Fruit fly (Drosophila melanogaster) whole organism, adult: Measurements from ENCODE around the gene Ir67b.

Experiments
- CG11617 ChIP-seq: fragments of 200-800 bp; sonication (Bioruptor generic); optimal IDR thresholded peaks from 2 replicates; lab custom pipeline; 2017; ENCODE audit warnings: mild to moderate bottlenecking, missing biosample characterization, missing genetic modification reagents, missing genetic modification characterization
- CG12768 ChIP-seq: fragments of 200-800 bp; sonication (Bioruptor generic); optimal IDR thresholded peaks from 2 replicates; lab custom pipeline; 2017; ENCODE audit warnings: missing biosample characterization, missing genetic modification characterization, mild to moderate bottlenecking, moderate library complexity, missing genetic modification reagents
- CG14711 ChIP-seq: fragments of 200-800 bp; sonication (Bioruptor generic); optimal IDR thresholded peaks from 2 replicates; lab custom pipeline; 2018; ENCODE audit warnings: missing biosample characterization, mild to moderate bottlenecking, missing genetic modification characterization, moderate library complexity
- CG1620 ChIP-seq: fragments of 200-800 bp; sonication (Bioruptor generic); optimal IDR thresholded peaks from 2 replicates; lab custom pipeline; 2016; ENCODE audit warnings: missing biosample characterization, missing genetic modification characterization
- CG33017 ChIP-seq: fragments of 200-800 bp; sonication (Bioruptor generic); optimal IDR thresholded peaks from 2 replicates; lab custom pipeline; 2018; ENCODE audit warnings: missing biosample characterization, mild to moderate bottlenecking, missing genetic modification characterization, moderate library complexity
- CG5204 ChIP-seq: fragments of 200-800 bp; sonication (Bioruptor generic); optimal IDR thresholded peaks from 2 replicates; lab custom pipeline; 2016; ENCODE audit warnings: missing biosample characterization, missing genetic modification characterization
- CG7045 ChIP-seq: fragments of 200-800 bp; sonication (Bioruptor generic); optimal IDR thresholded peaks from 2 replicates; lab custom pipeline; 2017; ENCODE audit warnings: missing biosample characterization, mild to moderate bottlenecking, missing genetic modification characterization
- CG7101 ChIP-seq: fragments of 200-800 bp; sonication (Bioruptor generic); optimal IDR thresholded peaks from 2 replicates; lab custom pipeline; 2018; ENCODE audit warnings: missing biosample characterization, mild to moderate bottlenecking, missing genetic modification characterization, moderate library complexity
- Clk ChIP-seq: fragments of 200-800 bp; sonication (Bioruptor generic); optimal IDR thresholded peaks from 2 replicates; lab custom pipeline; 2017; ENCODE audit warnings: missing biosample characterization, missing genetic modification characterization
- Crg-1 ChIP-seq: fragments of 200-800 bp; sonication (Bioruptor generic); optimal IDR thresholded peaks from 2 replicates; lab custom pipeline; 2016; ENCODE audit warnings: missing biosample characterization, missing genetic modification characterization
- Hr96 ChIP-seq: fragments of 200-800 bp; sonication (Bioruptor generic); optimal IDR thresholded peaks from 2 replicates; lab custom pipeline; 2016; ENCODE audit warnings: missing biosample characterization, missing genetic modification characterization
- Mnt ChIP-seq: fragments of 200-800 bp; sonication (Bioruptor generic); optimal IDR thresholded peaks from 2 replicates; lab custom pipeline; 2016; ENCODE audit warnings: missing biosample characterization, mild to moderate bottlenecking, missing genetic modification characterization
- bab1 ChIP-seq: fragments of 200-800 bp; sonication (Bioruptor generic); optimal IDR thresholded peaks from 3 replicates; lab custom pipeline; 2019; ENCODE audit warnings: missing biosample characterization, mild to moderate bottlenecking, missing genetic modification characterization, moderate library complexity
- cic ChIP-seq: fragments of 200-800 bp; sonication (Bioruptor generic); optimal IDR thresholded peaks from 2 replicates; lab custom pipeline; 2017; ENCODE audit warnings: missing biosample characterization, mild to moderate bottlenecking, missing genetic modification characterization, moderate library complexity
- cnc ChIP-seq, 2 experiments: fragments of >200 bp; optimal IDR thresholded peaks; 2 replicates each; lab custom pipeline; 2017
- kay ChIP-seq: fragments of 200-800 bp; sonication (Bioruptor generic); peaks from one replicate; lab custom pipeline; 2016; ENCODE audit warnings: missing biosample characterization, missing genetic modification characterization, borderline replicate concordance
- ovo ChIP-seq: fragments of 200-800 bp; sonication (Bioruptor generic); optimal IDR thresholded peaks from 2 replicates; lab custom pipeline; 2016; ENCODE audit warnings: missing biosample characterization, missing genetic modification characterization
- pad ChIP-seq: fragments of 200-800 bp; sonication (Bioruptor generic); optimal IDR thresholded peaks from 3 replicates; lab custom pipeline; 2017; ENCODE audit warnings: missing biosample characterization, missing genetic modification characterization, mild to moderate bottlenecking, moderate library complexity, missing genetic modification reagents
- tj ChIP-seq: fragments of 200-800 bp; sonication (Bioruptor generic); optimal IDR thresholded peaks from 3 replicates; lab custom pipeline; 2017; ENCODE audit warnings: missing biosample characterization, mild to moderate bottlenecking, missing genetic modification characterization, moderate library complexity
- toe ChIP-seq: fragments of 200-800 bp; sonication (Bioruptor generic); optimal IDR thresholded peaks from 2 replicates; lab custom pipeline; 2016; ENCODE audit warnings: missing biosample characterization, missing genetic modification characterization

Ir67b gene

DNA sequence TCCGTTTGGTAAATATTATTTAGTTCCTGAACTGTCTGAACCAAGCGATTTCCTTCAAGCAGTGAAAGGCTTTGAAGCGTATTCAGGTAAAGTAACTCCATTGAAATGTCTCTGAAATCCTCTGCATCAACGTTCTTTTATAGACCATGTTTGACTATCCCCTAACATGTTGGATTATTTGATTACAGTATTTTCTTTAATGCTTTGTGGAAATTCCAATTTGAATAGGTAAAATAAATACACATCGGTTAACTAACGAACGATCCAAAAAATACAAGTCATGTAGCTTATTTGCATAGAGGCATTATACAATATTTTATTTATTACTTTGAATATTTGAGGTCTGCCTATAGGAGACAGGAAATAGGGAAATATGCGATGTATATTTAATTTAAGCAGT, at the start of gene Ir67b:
TSS of gene Ir67b (minus strand) at position 101 of the 400 bp plus-strand sequence.
- no peak for TF ChIP-seq CG1620 (GFP tag; lab: Kevin White, UChicago)
- TF ChIP-seq tj = no peak
- no peak for TF ChIP-seq Mnt (GFP tag; lab: Kevin White, UChicago)
- no peak for TF ChIP-seq CG7101 (tag; lab: Kevin White, UChicago)
- no peak for TF ChIP-seq Hr96
- TF ChIP-seq CG14711 = no peak
- no peak for TF ChIP-seq Clk (GFP tag; lab: Kevin White, UChicago)
- no peak for TF ChIP-seq ovo (GFP tag; lab: Kevin White, UChicago)
- TF ChIP-seq CG7045 (GFP tag; lab: Kevin White, UChicago) = no peak
- no peak for TF ChIP-seq kay (GFP tag; lab: Kevin White, UChicago)
- TF ChIP-seq pad (GFP tag; lab: Kevin White, UChicago) = no peak
- TF ChIP-seq CG5204 = no peak
- no peak for TF ChIP-seq CG11617 (GFP tag; lab: Kevin White, UChicago)
- no peak for TF ChIP-seq CG12768
- TF ChIP-seq bab1 (GFP tag; lab: Kevin White, UChicago) = no peak
- TF ChIP-seq cic (GFP tag; lab: Kevin White, UChicago) = no peak
- TF ChIP-seq toe (GFP tag; lab: Kevin White, UChicago) = no peak
- no peak for TF ChIP-seq CG33017

DNA sequence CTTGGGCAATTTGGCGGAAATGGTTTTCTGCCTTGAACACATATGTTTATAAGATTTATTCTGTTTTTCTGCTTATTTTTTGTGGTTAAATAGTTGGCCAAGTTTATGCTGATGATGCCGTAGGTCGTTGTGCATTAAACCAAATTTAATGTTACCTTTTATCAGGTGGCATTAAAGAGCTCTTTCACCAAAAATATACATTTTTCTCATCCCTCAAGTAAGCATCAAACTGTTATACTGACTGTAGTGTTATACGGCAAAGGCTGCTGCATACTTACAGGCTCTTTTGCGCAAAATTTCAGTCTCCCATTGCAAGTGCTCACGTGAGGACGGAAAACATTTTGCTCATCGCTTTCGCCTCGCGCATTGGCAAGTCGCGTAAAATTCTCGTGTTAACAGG, 49.3 kb upstream of the Ir67b start, which contains the start of gene Rbfox1:
TSS of gene Rbfox1 (plus strand) at position 301 of the 400 bp plus-strand sequence.
- TF ChIP-seq ovo (GFP tag; lab: Kevin White, UChicago) = no peak
- TF ChIP-seq Mnt (GFP tag; lab: Kevin White, UChicago) = no peak
- no peak for TF ChIP-seq toe (GFP tag; lab: Kevin White, UChicago)
- no peak for TF ChIP-seq Crg-1 (GFP tag; lab: Kevin White, UChicago)
- no peak for TF ChIP-seq tj
- TF ChIP-seq CG33017 = no peak
- no peak for TF ChIP-seq CG7045 (GFP tag; lab: Kevin White, UChicago)
- TF ChIP-seq Clk (GFP tag; lab: Kevin White, UChicago) = no peak
- no peak for TF ChIP-seq CG7101 (tag; lab: Kevin White, UChicago)
- no peak for TF ChIP-seq CG1620 (GFP tag; lab: Kevin White, UChicago)
- TF ChIP-seq CG11617 (GFP tag; lab: Kevin White, UChicago) = no peak
- TF ChIP-seq CG14711 = no peak
- no peak for TF ChIP-seq Hr96
- no peak for TF ChIP-seq CG12768
- TF ChIP-seq CG5204 = no peak
- no peak for TF ChIP-seq pad (GFP tag; lab: Kevin White, UChicago)
- TF ChIP-seq bab1 (GFP tag; lab: Kevin White, UChicago) = no peak
- no peak for TF ChIP-seq cic (GFP tag; lab: Kevin White, UChicago)
- no peak for TF ChIP-seq cnc (optimal IDR thresholded peaks at IDR 0.05; lab: Kevin White, UChicago)
- TF ChIP-seq kay (GFP tag; lab: Kevin White, UChicago) = no peak

DNA sequence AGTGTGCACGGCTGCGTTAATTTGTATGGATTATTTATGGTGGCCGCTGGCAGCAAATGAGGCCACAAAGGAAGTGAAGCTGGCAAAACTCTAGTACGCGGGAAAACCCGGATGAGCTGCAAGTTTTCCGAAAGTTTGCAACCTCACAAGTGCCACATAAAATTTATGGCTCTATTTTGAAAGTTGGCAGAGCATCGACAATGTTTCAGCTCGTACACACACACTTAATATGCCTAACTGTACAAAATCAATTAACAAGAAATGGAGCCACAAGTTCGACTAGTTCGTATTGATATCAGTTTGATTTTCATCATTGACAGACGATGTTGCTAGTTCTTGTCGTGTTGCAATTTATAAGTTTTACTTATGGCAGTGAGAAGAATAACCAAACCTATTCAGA, 46.4 kb upstream of the Ir67b start, which contains the start of gene CG46430:
TSS of gene CG46430 (plus strand) at position 301 of the 400 bp plus-strand sequence.
- no peak for TF ChIP-seq Mnt (GFP tag; lab: Kevin White, UChicago)
- no peak for TF ChIP-seq Hr96
- no peak for TF ChIP-seq bab1 (GFP tag; lab: Kevin White, UChicago)
- no peak for TF ChIP-seq CG12768
- no peak for TF ChIP-seq toe (GFP tag; lab: Kevin White, UChicago)
- TF ChIP-seq CG33017 = no peak
- TF ChIP-seq CG1620 (GFP tag; lab: Kevin White, UChicago) = no peak

DNA sequence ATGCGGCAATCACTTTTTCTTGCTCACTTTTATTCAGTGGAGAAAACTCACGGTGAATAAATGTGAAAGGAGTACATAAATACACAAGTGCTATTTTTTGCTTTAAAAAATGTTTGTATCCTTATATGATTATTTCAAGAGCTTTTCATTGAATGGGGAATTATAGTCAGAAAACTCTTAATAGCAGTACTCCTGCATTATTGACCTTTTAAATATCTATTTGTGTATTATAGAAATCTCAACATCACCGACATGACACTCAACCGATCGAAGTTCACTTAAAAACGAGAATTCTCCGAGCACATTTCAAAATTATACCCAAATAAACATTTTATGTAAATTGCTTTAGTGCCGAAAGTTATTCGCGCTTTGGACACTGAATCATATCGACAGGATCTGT, 33.1 kb upstream of the Ir67b start, which contains the start of gene S-Lap3:
TSS of gene S-Lap3 (plus strand) at position 301 of the 400 bp plus-strand sequence.
- TF ChIP-seq CG14711 (no peak), pad (GFP tag; lab: Kevin White, UChicago) (no peak), bab1 (GFP tag; lab: Kevin White, UChicago) (no peak), ovo (GFP tag; lab: Kevin White, UChicago) (no peak), CG7101 (tag; lab: Kevin White, UChicago) (no peak), cic (GFP tag; lab: Kevin White, UChicago) (no peak), Mnt (GFP tag; lab: Kevin White, UChicago) (no peak), CG5204 (no peak), CG33017 (no peak)

DNA sequence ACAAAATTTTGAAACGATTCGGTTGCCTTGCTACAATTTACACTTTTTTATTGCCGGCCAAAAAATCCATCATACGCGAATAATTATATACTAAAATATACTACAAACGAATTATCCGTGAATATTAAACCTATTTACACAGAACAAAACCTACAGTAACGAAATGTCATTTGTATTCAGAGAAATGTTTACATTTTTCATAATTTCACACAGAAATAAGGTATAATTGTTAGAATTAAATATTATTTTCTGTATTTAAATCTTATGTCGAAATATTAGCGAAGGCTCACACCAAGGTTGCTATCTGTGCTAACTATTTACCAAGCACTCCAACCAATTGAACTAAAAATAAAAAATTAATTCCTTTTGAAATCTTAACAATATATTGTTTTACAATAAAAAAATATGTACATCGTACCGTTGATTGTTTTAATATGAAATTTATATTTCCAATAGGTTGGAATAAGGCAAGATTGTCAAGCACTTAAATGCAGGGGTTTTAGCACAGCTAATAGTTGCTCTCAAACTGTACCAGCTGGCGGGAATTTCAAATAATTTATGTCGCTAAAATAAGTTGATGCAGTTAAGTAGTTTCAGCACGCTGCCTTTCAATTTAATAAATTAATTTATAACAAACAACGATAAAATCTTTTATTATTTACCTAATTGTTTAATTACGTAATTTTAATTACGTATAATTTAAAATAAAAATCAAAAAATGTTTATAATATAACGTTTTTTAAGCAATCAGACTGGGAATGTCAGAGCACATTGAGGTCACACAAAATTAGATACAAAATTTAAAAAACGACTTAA, 31.5 kb upstream of the Ir67b start, which contains the start of the genes Gem3 and CG32061:
TSS of gene Gem3 (minus strand) at position 51 of the 816 bp plus-strand sequence.
TSS of gene CG32061 (plus strand) at position 766 of the 816 bp plus-strand sequence.
- TF ChIP-seq bab1 (GFP tag; lab: Kevin White, UChicago) = no peak

DNA sequence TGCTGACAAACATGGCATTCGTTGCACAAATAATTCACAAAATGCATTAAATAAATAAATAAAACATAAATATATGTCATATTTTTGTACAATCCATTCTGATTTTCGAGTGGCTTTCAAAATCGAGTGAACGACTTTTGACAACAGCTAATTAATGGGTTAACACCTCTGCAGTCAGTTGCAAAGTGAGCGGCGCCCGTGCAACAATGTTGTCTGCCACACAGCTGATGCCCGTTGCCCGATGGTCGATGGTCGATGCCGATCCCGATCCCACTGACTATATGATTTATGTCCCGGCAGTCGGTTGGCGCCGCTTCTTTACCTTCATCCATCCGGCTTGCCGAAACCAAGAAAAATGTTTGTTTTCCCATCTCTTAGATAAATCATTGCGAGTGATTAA, 27.3 kb upstream of the Ir67b start:
- TF ChIP-seq Mnt (GFP tag; lab: Kevin White, UChicago) = no peak
- no peak for TF ChIP-seq bab1 (GFP tag; lab: Kevin White, UChicago)
- no peak for TF ChIP-seq CG7045 (GFP tag; lab: Kevin White, UChicago)
- no peak for TF ChIP-seq CG5204
- TF ChIP-seq CG12768 = no peak
- no peak for TF ChIP-seq CG33017
- TF ChIP-seq Clk (GFP tag; lab: Kevin White, UChicago) = no peak
- TF ChIP-seq cnc (optimal IDR thresholded peaks at IDR 0.05; lab: Kevin White, UChicago) = no peak
- no peak for TF ChIP-seq toe (GFP tag; lab: Kevin White, UChicago)
- no peak for TF ChIP-seq kay (GFP tag; lab: Kevin White, UChicago)
- TF ChIP-seq CG14711 = no peak
- TF ChIP-seq tj = no peak
- no peak for TF ChIP-seq ovo (GFP tag; lab: Kevin White, UChicago)
